Fruit fly (Drosophila melanogaster): ENCODE measurements around the gene lft.

Gene lft

DNA sequence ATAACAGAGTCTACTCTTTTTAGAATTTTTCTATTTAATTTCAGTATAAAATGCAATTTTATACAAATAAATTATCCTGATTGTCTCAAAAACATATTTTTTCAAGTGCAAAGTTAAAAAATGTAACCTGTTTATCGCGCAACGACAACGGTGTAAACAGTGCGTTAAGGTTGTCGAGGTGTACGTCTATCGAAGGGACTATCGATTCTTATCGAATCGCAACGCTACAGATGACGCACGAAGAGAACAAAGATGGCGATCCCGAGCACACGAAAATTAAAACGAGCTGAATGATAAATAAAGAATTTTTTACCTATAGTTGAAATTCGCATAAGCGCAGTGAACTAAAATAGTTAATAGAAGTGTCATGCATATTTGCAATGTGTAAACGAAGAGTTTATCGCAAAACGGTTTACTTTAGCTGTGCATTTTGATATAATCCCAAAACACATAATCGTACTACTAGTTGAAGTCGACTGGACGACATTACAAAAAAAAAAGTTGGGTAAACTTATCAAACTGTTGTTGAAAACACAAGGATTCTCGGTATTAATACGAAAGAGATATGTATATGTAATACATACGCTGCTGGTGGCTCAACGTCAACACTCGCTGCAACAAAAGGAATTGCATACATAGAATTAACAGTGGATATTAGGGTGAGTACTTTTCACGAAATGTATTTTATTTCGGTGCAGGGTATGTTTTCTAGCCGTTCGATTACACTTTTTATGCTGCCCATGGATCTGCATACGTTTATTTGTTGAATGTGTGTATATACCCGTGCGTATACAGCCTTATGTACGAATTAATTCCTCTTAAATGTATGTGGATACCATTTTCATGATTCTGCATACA is 23.8 kb downstream of the lft start, which contains the start of gene da (continued):
- TF ChIP-seq schlank (tag; optimal IDR thresholded peaks at IDR 0.05) (peak; percentile 9), CG4730 (GFP tag; IDR thresholded peaks at IDR 0.05) (no peak), CG14710 (tag; optimal IDR thresholded peaks at IDR 0.05) (peak; percentile 74), NFAT (GFP tag; IDR thresholded peaks at IDR 0.05) (peak; percentile 58; the same call in 1 of the 2 replicates), NC2β (GFP tag; optimal IDR thresholded peaks at IDR 0.05) (peak; percentile 63), pb (GFP tag; optimal IDR thresholded peaks at IDR 0.05) (no peak), CG2129 (GFP tag; IDR thresholded peaks at IDR 0.05; ENCODE audit: partially characterized antibody) (no peak), CG6254 (GFP tag; optimal IDR thresholded peaks at IDR 0.05) (no peak), CG15479 (GFP tag; optimal IDR thresholded peaks at IDR 0.05) (peak; percentile 81), CG17361 (GFP tag; IDR thresholded peaks at IDR 0.05) (peak; percentile 58; the same call in 1 of the 3 replicates), ftz-f1 (GFP tag; optimal IDR thresholded peaks at IDR 0.05) (no peak), Asciz (GFP tag; optimal IDR thresholded peaks at IDR 0.05) (peak; percentile 23), lilli (GFP tag; optimal IDR thresholded peaks at IDR 0.05) (peak; percentile 70), CG34422 (GFP tag; IDR thresholded peaks at IDR 0.05) (peak; percentile 57; the same call in 2 of the 3 replicates), CG11247 (GFP tag; IDR thresholded peaks at IDR 0.05) (peak; percentile 54; the same call in 1 of the 2 replicates), Sox100B (GFP tag; optimal IDR thresholded peaks at IDR 0.05) (peak; percentile 51), stc (GFP tag; IDR thresholded peaks at IDR 0.05) (peak; percentile 70), CG1832 (GFP tag; optimal IDR thresholded peaks at IDR 0.05) (no peak), Spps (tag; optimal IDR thresholded peaks at IDR 0.05) (peak; percentile 23), CG5245 (GFP tag; optimal IDR thresholded peaks at IDR 0.05) (peak; percentile 9), zfh1 (GFP tag; IDR thresholded peaks at IDR 0.05) (peak; percentile 40; the same call in 1 of the 3 replicates), ash1 (GFP tag; optimal IDR thresholded peaks at IDR 0.05) (peak; percentile 6), sens (GFP tag) (peak; percentile 94), inv (GFP tag; IDR thresholded peaks at IDR 0.05; ENCODE audit: partially characterized antibody) (peak; percentile 33; the same call in 1 of the 2 replicates), Xrp1 (GFP tag; IDR thresholded peaks at IDR 0.05) (peak; percentile 63), CG5180 (GFP tag; optimal IDR thresholded peaks at IDR 0.05) (no peak), CG11696 (GFP tag; IDR thresholded peaks at IDR 0.05) (no peak), insv (GFP tag; optimal IDR thresholded peaks at IDR 0.05) (no peak), Sry-δ (GFP tag; optimal IDR thresholded peaks at IDR 0.05) (peak; percentile 71), jumu (GFP tag; optimal IDR thresholded peaks at IDR 0.05) (peak; percentile 64), bbx (GFP tag; IDR thresholded peaks at IDR 0.05; ENCODE audit: partially characterized antibody) (peak; percentile 60), CG17328 (GFP tag; IDR thresholded peaks at IDR 0.05) (peak; percentile 55), vvl (GFP tag; IDR thresholded peaks at IDR 0.05) (peak; percentile 75), emc (GFP tag; optimal IDR thresholded peaks at IDR 0.05) (peak; percentile 20), Ada2b (GFP tag; IDR thresholded peaks at IDR 0.05) (peak; percentile 61), CG3065 (GFP tag; optimal IDR thresholded peaks at IDR 0.05) (no peak), Hr3 (GFP tag; optimal IDR thresholded peaks at IDR 0.05) (peak; percentile 61), CG12659 (GFP tag; optimal IDR thresholded peaks at IDR 0.05) (peak; percentile 91), CG8290 (GFP tag; optimal IDR thresholded peaks at IDR 0.05) (peak; percentile 80), CG8290 (tag; optimal IDR thresholded peaks at IDR 0.05) (peak in 1 of 2 experiments; percentile 89), trem (tag; optimal IDR thresholded peaks at IDR 0.05) (peak; percentile 59), D19A (tag; optimal IDR thresholded peaks at IDR 0.05) (peak; percentile 75), maf-S (GFP tag; optimal IDR thresholded peaks at IDR 0.05) (peak; percentile 42), run (tag; optimal IDR thresholded peaks at IDR 0.05) (no peak), fd102C (GFP tag; optimal IDR thresholded peaks at IDR 0.05) (no peak), GATAe (GFP tag; conservative IDR thresholded peaks at IDR 0.05) (no peak), CG6813 (GFP tag; optimal IDR thresholded peaks at IDR 0.05) (peak; percentile 52), cwo (GFP tag; optimal IDR thresholded peaks at IDR 0.05) (no peak), ara (GFP tag; IDR thresholded peaks at IDR 0.05) (no peak)

All from whole organism, embryonic.